Worm (Caenorhabditis elegans) whole organism, dauer: ENCODE data around the gene F41G3.10.

ENCODE experiments used
- unc-62 ChIP-seq: sonication (generic microtip); optimal IDR thresholded peaks from 2 replicates; lab custom pipeline; 2017; ENCODE audit warnings: missing biosample characterization, missing genetic modification reagents, missing genetic modification characterization

The F41G3.10 gene

DNA sequence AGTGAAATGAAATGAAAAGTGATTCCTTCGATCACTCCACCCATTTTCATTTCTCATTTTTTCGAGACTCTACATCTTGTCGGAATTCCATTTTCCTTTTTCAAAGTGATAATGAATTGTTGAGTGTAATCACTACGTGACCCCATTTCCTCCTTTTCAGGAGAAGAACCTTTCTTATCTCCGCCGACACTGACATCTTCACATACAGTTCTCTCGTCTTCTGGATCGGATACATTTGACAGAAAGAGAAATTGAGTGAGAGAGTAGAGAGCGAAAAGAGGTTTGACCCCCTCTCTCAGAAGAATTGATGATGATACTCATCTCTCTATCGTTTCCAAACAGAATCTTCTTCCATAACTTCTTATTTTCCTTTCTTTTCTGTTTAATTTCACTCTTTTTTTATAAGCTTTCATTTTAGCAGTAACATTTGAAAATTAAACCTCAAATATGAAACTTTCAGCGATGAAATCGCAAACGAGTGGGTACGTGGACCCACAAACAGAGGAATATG, 35.4 kb downstream of the F41G3.10 start, which contains the start of gene dpy-2:
Gene dpy-2 (plus strand): TSS at position 461 of the 511 bp plus-strand sequence.
- no peak for TF ChIP-seq unc-62

DNA sequence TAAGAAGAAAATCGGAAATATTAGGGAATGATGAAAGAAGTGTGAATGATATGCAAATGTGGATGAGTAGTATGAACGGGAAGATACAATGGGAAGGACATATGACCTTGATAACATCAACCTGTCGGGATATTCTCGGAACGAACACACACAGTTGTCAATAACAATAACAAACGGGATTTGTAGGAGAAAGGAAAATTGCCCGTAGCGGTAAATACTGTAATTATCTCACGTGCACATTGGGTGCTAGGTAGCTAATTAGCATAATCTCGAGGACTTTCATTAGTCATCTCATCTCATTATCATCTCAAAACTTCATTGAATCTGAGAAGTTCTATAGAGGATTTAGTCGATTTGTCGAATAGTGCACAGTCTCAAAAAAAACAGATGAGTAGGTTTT, 36.3 kb downstream of the F41G3.10 start:
- TF ChIP-seq unc-62: no peak

DNA sequence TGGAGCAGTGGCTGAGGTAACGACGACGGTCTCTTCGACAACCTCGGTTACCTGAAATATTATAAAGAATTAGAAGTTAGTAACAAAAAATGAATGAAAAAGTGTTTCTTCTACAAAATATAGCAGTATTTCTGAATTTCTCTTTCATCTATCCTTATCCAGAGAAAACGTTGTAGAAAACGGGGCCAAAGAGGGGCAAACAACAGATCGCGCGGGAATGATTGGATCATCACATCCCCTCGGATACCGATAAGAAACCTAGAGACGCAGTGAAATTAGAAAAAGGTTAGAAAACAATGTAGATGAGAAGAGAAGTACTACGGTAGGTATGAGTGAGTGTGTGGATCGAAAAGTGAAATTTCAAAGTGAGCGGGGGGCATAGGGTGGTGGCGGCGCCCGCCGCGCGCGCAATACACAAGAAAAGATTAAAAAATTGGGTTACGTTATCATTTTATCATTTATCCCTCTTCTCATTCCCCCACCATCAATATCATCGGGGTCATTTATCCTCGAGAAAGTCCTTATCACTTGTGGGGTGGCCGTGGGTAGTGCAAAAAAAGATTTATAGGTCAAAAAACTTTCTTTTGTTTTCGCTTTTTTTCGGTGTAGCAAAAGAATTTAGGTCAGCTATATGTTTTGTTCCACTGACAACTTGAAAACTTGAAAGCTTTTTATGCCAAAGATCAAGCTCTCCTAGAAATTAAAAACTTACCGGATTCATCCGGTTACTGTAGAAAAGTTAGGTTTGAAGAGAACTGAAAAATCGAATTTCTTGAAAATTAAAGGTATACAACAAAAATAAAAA, 36.9 kb downstream of the F41G3.10 start, which contains the start of the genes dpy-10 and T14B4.19:
Gene dpy-10 (minus strand): TSS at position 51 of the 805 bp plus-strand sequence.
Gene T14B4.19 (minus strand): TSS at position 755 of the 805 bp plus-strand sequence.
- TF ChIP-seq unc-62: no peak

DNA sequence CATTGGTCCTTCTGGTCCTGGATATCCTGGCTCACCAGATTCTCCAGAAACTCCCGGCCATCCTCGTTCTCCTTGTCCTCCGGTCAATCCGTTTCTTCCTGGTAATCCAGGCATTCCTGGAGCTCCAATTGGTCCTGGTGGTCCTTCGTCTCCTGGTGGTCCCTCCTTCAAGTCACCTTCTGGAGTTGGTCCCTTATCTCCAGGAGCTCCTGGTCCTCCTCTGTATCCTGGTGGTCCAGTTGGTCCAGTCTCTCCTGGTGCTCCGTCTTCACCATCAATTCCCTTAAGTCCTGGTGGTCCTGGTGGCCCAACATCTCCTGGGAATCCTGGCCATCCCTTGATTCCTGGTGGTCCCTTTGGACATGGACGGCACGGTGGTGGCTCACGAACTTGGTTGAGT, 38.7 kb downstream of the F41G3.10 start:
- TF ChIP-seq unc-62: no peak

DNA sequence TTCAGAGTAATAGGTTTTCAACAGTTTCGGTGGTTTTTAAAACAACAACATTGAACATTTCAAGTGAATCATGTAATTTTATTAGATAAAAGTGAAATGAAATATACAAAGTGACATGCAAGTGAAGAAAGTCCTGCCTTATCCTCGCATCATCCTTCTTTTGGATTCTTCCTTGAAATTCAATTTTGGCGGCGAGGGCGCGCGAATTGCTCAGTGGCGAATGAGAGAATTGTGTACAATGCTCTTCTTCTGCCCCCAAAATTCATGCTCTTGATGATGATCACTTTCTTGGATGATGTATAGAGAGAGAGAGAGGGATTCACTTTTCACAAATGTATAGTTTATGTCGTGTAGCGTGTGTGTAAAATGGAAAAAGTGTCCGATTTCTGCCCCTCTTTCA, 39.6 kb downstream of the F41G3.10 start:
- no peak for TF ChIP-seq unc-62

DNA sequence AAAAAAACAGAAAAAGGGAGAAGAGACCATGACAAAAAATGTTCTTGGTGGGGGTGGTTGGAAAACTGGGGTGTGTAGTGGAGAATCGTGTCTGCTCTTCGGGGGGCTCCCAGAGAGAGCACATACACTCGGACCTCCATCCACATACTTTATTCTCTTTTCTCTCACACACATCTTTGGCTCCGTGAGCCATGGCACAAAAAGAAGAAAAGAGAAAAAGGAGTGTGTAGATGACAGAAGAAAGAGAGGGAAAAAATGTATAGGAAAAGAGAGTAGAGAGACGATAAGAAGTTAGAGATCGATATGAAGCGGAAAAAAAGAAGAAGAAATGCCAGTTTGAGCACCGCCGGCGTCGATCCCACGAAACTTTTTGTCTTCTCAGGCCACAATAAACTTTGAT, 40.3 kb downstream of the F41G3.10 start:
- no peak for TF ChIP-seq unc-62

DNA sequence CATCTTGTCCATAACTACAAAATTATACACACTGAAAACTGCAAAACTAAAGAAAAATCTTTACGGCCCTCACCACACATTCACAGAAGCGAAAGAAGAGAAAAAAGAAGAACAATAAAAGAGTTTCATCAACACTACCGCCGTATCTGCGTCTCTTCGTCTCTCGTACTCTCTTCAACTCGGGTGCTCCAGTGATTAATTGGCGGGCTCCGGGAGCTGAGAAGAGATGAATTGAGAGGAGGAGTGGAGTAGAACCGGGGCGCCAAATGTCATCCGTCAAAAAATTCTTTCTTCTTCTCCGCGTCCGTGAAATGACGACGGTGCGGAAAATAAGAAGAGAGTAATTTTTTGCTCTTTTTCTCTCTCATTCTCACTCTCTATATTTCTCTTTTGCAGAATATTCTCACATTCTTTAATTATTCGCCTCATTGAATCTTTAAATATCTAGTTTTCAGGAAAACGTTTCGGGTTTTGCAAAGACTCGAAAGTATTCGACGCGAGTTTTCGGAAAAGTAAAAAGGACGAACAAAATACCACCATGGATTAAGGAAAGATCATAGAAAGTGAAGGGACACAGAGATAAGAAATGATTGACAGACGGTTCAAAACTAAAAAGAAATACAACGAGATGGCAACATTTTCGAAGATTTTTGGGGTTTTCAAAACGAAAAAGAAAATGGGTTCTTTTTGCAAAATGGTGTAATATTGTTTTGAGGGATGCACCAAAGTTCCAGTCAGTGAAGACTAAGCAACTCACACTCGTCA, 41.6 kb downstream of the F41G3.10 start:
- TF ChIP-seq unc-62: no peak

DNA sequence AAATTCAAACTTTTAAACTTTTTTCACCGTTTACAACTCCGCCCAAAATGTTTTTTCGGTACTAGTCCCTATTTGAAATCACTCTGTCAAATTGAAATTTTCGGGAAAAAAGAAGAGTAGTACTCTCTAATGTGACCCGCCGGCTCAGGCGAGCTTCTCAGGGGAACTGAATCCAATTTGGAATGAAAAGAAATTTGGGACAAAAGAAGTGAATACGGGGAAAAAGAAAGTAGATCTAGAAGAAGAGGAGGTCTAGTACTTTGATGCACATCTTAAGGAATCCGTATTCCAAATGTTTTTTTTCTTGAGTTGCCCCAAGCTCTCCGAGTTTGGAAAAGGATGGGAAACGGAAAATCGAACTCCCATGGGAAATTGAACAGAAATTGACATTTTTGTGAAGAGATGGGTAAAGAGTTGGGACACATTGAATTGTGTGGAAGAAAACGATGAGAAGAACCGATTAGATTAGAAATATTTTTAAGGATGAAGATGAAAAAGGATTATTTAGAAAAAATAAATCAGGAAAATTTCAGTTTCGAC, 42.7 kb downstream of the F41G3.10 start:
- TF ChIP-seq unc-62: no peak

DNA sequence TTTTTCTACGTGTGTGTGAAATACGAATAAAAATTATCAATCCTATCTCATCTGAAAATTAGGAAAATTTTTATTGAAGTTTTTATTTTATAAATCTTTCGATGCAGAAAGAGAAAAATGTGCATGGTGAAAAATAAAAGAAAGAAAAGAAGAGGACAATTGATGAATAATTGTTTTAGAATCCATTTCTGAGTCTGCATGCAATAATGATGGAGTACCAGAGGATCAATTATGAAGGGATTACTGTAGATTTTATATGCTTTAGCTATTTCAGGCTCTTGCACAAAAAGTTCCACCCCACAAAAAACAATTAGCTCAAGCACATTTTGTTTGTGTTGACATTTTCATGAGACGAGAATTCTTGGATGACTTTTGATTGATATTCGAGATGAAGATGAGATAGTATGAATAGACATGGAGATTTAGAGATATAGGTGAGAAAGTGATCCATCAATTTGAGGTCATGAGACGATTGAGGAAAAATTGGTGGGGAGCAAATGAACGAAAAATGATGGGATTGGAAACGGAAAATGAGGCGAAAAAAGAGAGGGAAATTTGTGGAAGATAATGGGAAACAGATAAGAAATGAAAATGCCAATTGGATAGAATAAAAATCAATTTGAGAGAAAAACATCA, 43.6 kb downstream of the F41G3.10 start, which contains the start of gene rpy-1:
Gene rpy-1 (minus strand): TSS at position 51 of the 636 bp plus-strand sequence.
- no peak for TF ChIP-seq unc-62

DNA sequence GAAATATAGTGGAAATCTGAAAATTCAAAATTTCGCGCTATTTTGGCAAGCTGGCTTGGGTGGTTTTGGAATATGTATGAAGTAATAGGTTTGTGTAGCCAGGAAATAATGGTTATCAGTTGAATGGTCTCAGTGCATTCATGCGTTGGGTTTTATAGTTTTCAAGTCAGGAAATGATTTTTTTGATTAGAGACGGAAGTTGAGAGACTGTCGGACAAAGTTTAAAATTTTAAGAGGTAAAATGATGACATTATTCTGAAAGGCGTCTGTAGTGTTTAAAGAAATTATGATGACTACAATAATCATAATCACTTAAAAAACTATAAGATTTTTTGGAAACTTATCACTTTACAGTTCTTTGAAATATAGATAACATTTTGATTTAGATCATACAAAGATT, 47.8 kb downstream of the F41G3.10 start, which contains the start of gene C18H9.6:
Gene C18H9.6 (minus strand): TSS at position 129 of the 400 bp plus-strand sequence.
- no peak for TF ChIP-seq unc-62

DNA sequence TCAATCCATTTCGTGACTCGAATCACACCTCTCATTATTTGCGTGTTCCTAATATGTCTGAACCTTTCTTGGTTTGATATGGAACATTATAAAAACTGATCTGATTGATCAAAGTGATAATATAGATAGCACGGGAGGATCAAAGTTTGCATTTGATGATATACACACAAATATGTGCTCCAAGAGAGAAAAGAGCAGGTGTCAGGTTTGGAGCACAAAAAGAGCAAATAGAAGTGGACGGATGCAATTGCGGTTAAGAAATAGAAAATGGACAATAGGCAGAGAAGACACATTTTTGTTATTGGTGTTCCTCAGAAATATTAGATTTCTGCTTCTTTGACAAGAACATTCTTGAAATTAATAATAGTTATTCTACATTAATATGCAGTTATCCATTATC, 50.5 kb downstream of the F41G3.10 start, which contains the start of gene C18H9.1:
Gene C18H9.1 (plus strand): TSS at position 301 of the 400 bp plus-strand sequence.
- TF ChIP-seq unc-62: no peak
